Worm (Caenorhabditis elegans) whole organism, L4 larva: ENCODE data around the gene mcat-1.

Experiments used
- D1046.2 ChIP-seq: fragments of 200-800 bp; sonication (Bioruptor generic); IDR thresholded peaks from 2 replicates; pipeline ENCODE4 v1.3.6; 2022; ENCODE audit warnings: missing genetic modification characterization, missing compliant biosample characterization
- F26F4.8 ChIP-seq: fragments of 200-800 bp; sonication (Bioruptor generic); conservative IDR thresholded peaks from 2 replicates; pipeline ENCODE4 v1.3.6; 2022; ENCODE audit warnings: missing genetic modification characterization, missing compliant biosample characterization
- R02D3.7 ChIP-seq: fragments of 150-350 bp; sonication (generic microtip); optimal IDR thresholded peaks from 3 replicates; lab custom pipeline; 2014; ENCODE audit warnings: missing biosample characterization, missing genetic modification characterization
- Y48G9A.11 ChIP-seq: fragments of 200-800 bp; sonication (Bioruptor generic); IDR thresholded peaks from 2 replicates; pipeline ENCODE4 v1.3.6; 2022; ENCODE audit warnings: missing genetic modification reagents, missing genetic modification characterization, missing compliant biosample characterization
- Y5F2A.4 ChIP-seq: fragments of 200-800 bp; sonication (Bioruptor generic); optimal IDR thresholded peaks from 2 replicates; lab custom pipeline; 2018; ENCODE audit warnings: mild to moderate bottlenecking, missing genetic modification characterization, missing compliant biosample characterization
- ZK337.2 ChIP-seq: fragments of 200-800 bp; sonication (Bioruptor generic); IDR thresholded peaks from 2 replicates; pipeline ENCODE4 v1.3.6; 2022; ENCODE audit warnings: missing genetic modification reagents, missing genetic modification characterization, missing compliant biosample characterization
- aha-1 ChIP-seq: fragments of 150-350 bp; peaks from one replicate; lab custom pipeline; 2014; ENCODE audit warnings: missing biosample characterization, missing genetic modification characterization
- aly-2 ChIP-seq: sonication (generic microtip); optimal IDR thresholded peaks from 2 replicates; lab custom pipeline; 2018; ENCODE audit warnings: missing biosample characterization, missing genetic modification characterization
- attf-4 ChIP-seq: sonication (generic microtip); optimal IDR thresholded peaks from 3 replicates; lab custom pipeline; 2017; ENCODE audit warnings: missing biosample characterization, missing genetic modification characterization
- ceh-44 ChIP-seq: fragments of 200-800 bp; sonication (Bioruptor generic); IDR thresholded peaks from 2 replicates; pipeline ENCODE4 v1.3.6; 2022; ENCODE audit warnings: missing genetic modification reagents, missing genetic modification characterization, missing compliant biosample characterization
- ceh-62 ChIP-seq: sonication (generic microtip); optimal IDR thresholded peaks from 2 replicates; lab custom pipeline; 2017; ENCODE audit warnings: missing biosample characterization, missing genetic modification characterization
- cey-2 ChIP-seq: sonication (generic microtip); optimal IDR thresholded peaks from 3 replicates; lab custom pipeline; 2017; ENCODE audit warnings: missing genetic modification characterization, mild to moderate bottlenecking, missing compliant biosample characterization, antibody characterized with exemption, borderline replicate concordance; ENCODE audit not compliant: insufficient read depth
- daf-16 ChIP-seq, 3 experiments: sonication (generic microtip); optimal IDR thresholded peaks; 2 replicates each; lab custom pipeline; 2016 to 2017; ENCODE audit warnings: missing genetic modification characterization in 3 of 3, missing genetic modification reagents in 3 of 3, mild to moderate bottlenecking in 2 of 3, missing compliant biosample characterization in 2 of 3, missing biosample characterization in 1 of 3, moderate library complexity in 1 of 3
- daf-8 ChIP-seq: fragments of 200-800 bp; sonication (Bioruptor generic); IDR thresholded peaks from 2 replicates; pipeline ENCODE4 v1.3.6; 2022; ENCODE audit warnings: missing genetic modification characterization, missing compliant biosample characterization
- dmd-8 ChIP-seq: fragments of 200-800 bp; sonication (Bioruptor generic); IDR thresholded peaks from 2 replicates; pipeline ENCODE4 v1.3.6; 2022; ENCODE audit warnings: missing genetic modification characterization, missing compliant biosample characterization
- dmd-9 ChIP-seq: fragments of 200-800 bp; sonication (Bioruptor generic); IDR thresholded peaks from 2 replicates; pipeline ENCODE4 v1.3.6; 2022; ENCODE audit warnings: missing genetic modification reagents, missing genetic modification characterization, missing compliant biosample characterization
- duxl-1 ChIP-seq: sonication (generic microtip); optimal IDR thresholded peaks from 2 replicates; lab custom pipeline; 2016; ENCODE audit warnings: mild to moderate bottlenecking, missing genetic modification characterization, moderate library complexity, missing compliant biosample characterization; ENCODE audit not compliant: poor library complexity
- egl-43 ChIP-seq: fragments of 200-800 bp; sonication (Bioruptor generic); IDR thresholded peaks from 2 replicates; pipeline ENCODE4 v1.3.6; 2022; ENCODE audit warnings: missing genetic modification reagents, missing genetic modification characterization, missing compliant biosample characterization
- hlh-11 ChIP-seq: fragments of 200-800 bp; sonication (Bioruptor generic); optimal IDR thresholded peaks from 2 replicates; lab custom pipeline; 2018; ENCODE audit warnings: mild to moderate bottlenecking, missing genetic modification characterization, missing compliant biosample characterization
- lin-1 ChIP-seq: fragments of 200-800 bp; sonication (Bioruptor generic); IDR thresholded peaks from 2 replicates; pipeline ENCODE4 v1.3.6; 2022; ENCODE audit warnings: missing genetic modification reagents, missing genetic modification characterization, missing compliant biosample characterization
- lin-15B ChIP-seq: fragments of 150-350 bp; sonication (generic microtip); optimal IDR thresholded peaks from 3 replicates; lab custom pipeline; 2014; ENCODE audit warnings: missing biosample characterization, missing genetic modification characterization
- madf-9 ChIP-seq: fragments of 200-800 bp; sonication (Bioruptor generic); conservative IDR thresholded peaks from 2 replicates; pipeline ENCODE4 v1.3.6; 2022; ENCODE audit warnings: missing genetic modification reagents, missing genetic modification characterization, missing compliant biosample characterization
- mep-1 ChIP-seq: fragments of 150-350 bp; sonication (generic microtip); optimal IDR thresholded peaks from 3 replicates; lab custom pipeline; 2014; ENCODE audit warnings: missing biosample characterization, missing genetic modification characterization
- mxl-2 ChIP-seq: fragments of 200-800 bp; sonication (Bioruptor generic); conservative IDR thresholded peaks from 2 replicates; pipeline ENCODE4 v1.3.6; 2022; ENCODE audit warnings: missing genetic modification reagents, missing genetic modification characterization, missing compliant biosample characterization
- nhr-10 ChIP-seq: fragments of 150-350 bp; optimal IDR thresholded peaks from 2 replicates; lab custom pipeline; 2014; ENCODE audit warnings: missing biosample characterization, missing genetic modification characterization
- nhr-25 ChIP-seq: sonication (generic microtip); optimal IDR thresholded peaks from 2 replicates; lab custom pipeline; 2017; ENCODE audit warnings: missing genetic modification characterization, mild to moderate bottlenecking, missing compliant biosample characterization, antibody characterized with exemption, moderate library complexity, borderline replicate concordance; ENCODE audit not compliant: insufficient read depth
- nhr-6 ChIP-seq: fragments of 150-350 bp; optimal IDR thresholded peaks from 2 replicates; lab custom pipeline; 2014; ENCODE audit warnings: missing biosample characterization, missing genetic modification characterization
- nhr-76 ChIP-seq: fragments of 150-350 bp; optimal IDR thresholded peaks from 2 replicates; lab custom pipeline; 2014; ENCODE audit warnings: missing biosample characterization, missing genetic modification characterization
- nhr-77 ChIP-seq: fragments of 150-350 bp; optimal IDR thresholded peaks from 2 replicates; lab custom pipeline; 2014; ENCODE audit warnings: missing biosample characterization, missing genetic modification characterization
- rbr-2 ChIP-seq: sonication (generic microtip); optimal IDR thresholded peaks from 2 replicates; lab custom pipeline; 2016; ENCODE audit warnings: missing genotype, missing genetic modification characterization, missing compliant biosample characterization
- saeg-2 ChIP-seq: fragments of 200-800 bp; sonication (Bioruptor generic); IDR thresholded peaks from 2 replicates; pipeline ENCODE4 v1.3.6; 2022; ENCODE audit warnings: missing genetic modification reagents, missing genetic modification characterization, missing compliant biosample characterization
- set-16 ChIP-seq: fragments of 200-800 bp; sonication (Bioruptor generic); IDR thresholded peaks from 2 replicates; pipeline ENCODE4 v1.3.6; 2022; ENCODE audit warnings: missing genetic modification reagents, missing genetic modification characterization, missing compliant biosample characterization
- snpc-1.2 ChIP-seq: fragments of 200-800 bp; sonication (Bioruptor generic); IDR thresholded peaks from 2 replicates; pipeline ENCODE4 v1.3.6; 2022; ENCODE audit warnings: missing genetic modification reagents, missing genetic modification characterization, missing compliant biosample characterization
- spr-1 ChIP-seq: sonication (generic microtip); optimal IDR thresholded peaks from 2 replicates; lab custom pipeline; 2016; ENCODE audit warnings: mild to moderate bottlenecking, missing genetic modification characterization, missing compliant biosample characterization
- spr-3 ChIP-seq: fragments of 200-800 bp; sonication (Bioruptor generic); optimal IDR thresholded peaks from 2 replicates; lab custom pipeline; 2018; ENCODE audit warnings: mild to moderate bottlenecking, missing genetic modification characterization, missing compliant biosample characterization
- tag-97 ChIP-seq: fragments of 200-800 bp; sonication (Bioruptor generic); IDR thresholded peaks from 2 replicates; pipeline ENCODE4 v1.3.6; 2022; ENCODE audit warnings: missing genetic modification characterization, missing compliant biosample characterization
- tra-1 ChIP-seq: fragments of 200-800 bp; sonication (Bioruptor generic); IDR thresholded peaks from 2 replicates; pipeline ENCODE4 v1.3.6; 2022; ENCODE audit warnings: missing genetic modification reagents, missing genetic modification characterization, missing compliant biosample characterization
- unc-130 ChIP-seq: sonication (generic microtip); optimal IDR thresholded peaks from 2 replicates; lab custom pipeline; 2016; ENCODE audit warnings: missing genetic modification reagents, missing genetic modification characterization, missing compliant biosample characterization
- unc-39 ChIP-seq: sonication (generic microtip); optimal IDR thresholded peaks from 2 replicates; lab custom pipeline; 2017; ENCODE audit warnings: missing biosample characterization, missing genetic modification characterization
- vab-7 ChIP-seq: fragments of 200-800 bp; sonication (Bioruptor generic); IDR thresholded peaks from 2 replicates; pipeline ENCODE4 v1.3.6; 2022; ENCODE audit warnings: missing genetic modification reagents, missing genetic modification characterization, missing compliant biosample characterization
- zfp-3 ChIP-seq: fragments of 200-800 bp; sonication (Bioruptor generic); conservative IDR thresholded peaks from 2 replicates; pipeline ENCODE4 v1.3.6; 2022; ENCODE audit warnings: missing genetic modification reagents, missing genetic modification characterization, missing compliant biosample characterization
- zip-2 ChIP-seq: fragments of 150-350 bp; optimal IDR thresholded peaks from 2 replicates; lab custom pipeline; 2014; ENCODE audit warnings: missing biosample characterization, missing genetic modification characterization

mcat-1 gene

ce11 chrII:104234-104633 lies 12.9 kb upstream of the mcat-1 start, which contains the start of gene col-68 (continued):
- TF ChIP-seq nhr-6 (tag; lab: Kevin White, UChicago) (no peak), dmd-8 (GFP tag; lab: Robert Waterston, UW) (no peak)
- TF ChIP-seq, all 104 proteins: peak for 0

DNA sequence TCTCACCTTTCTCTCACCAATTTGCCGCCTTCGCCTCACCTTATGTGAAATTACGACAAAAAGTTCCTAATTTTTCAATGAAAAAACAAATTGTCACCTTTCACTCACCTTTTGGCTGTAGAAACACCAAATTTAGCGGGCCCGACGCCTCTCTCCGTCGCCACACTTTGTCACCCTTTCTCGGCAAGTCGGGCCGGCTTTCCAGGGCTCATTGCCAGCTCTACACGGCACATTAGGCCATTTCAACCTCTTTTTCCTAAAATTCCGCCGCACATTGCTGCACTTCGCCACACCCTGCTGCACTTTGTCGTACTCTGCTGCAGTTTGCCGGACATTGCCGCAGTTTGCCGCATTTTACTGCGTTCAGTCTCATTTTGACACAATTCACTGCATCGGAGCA lies 9.9 kb upstream of the mcat-1 start:
- TF ChIP-seq mep-1 (tag; lab: Kevin White, UChicago) (no peak), nhr-76 (no peak), tag-97 (GFP tag; lab: Robert Waterston, UW) (no peak), ceh-44 (GFP tag; lab: Robert Waterston, UW) (0 out of 2 replicates have a peak, but pooled peaks have one; percentile 49), nhr-6 (tag; lab: Kevin White, UChicago) (no peak), set-16 (peak; percentile 50; the same call in 1 of the 2 replicates), nhr-77 (tag; lab: Kevin White, UChicago) (no peak), rbr-2 (tag; lab: Kevin White, UChicago) (no peak), aly-2 (tag; lab: Kevin White, UChicago) (no peak), egl-43 (GFP tag; lab: Robert Waterston, UW) (0 out of 2 replicates have a peak, but pooled peaks have one; percentile 16), snpc-1.2 (GFP tag; lab: Robert Waterston, UW) (0 out of 2 replicates have a peak, but pooled peaks have one; percentile 38), zip-2 (tag; lab: Kevin White, UChicago) (no peak), aha-1 (tag; lab: Kevin White, UChicago) (no peak), Y48G9A.11 (GFP tag; lab: Robert Waterston, UW) (peak; percentile 39; the same call in 1 of the 2 replicates), D1046.2 (0 out of 2 replicates have a peak, but pooled peaks have one; percentile 32), vab-7 (GFP tag; lab: Robert Waterston, UW) (no peak), dmd-9 (GFP tag; lab: Robert Waterston, UW) (no peak)
- TF ChIP-seq, all 104 proteins: peak for 6

- peak; percentile 68 for TF ChIP-seq Y48G9A.11 (GFP tag; lab: Robert Waterston, UW)
Observed at ce11 chrII:98894-99293, 7.6 kb upstream of the mcat-1 start, which contains the start of gene C50D2.10. TSS of gene C50D2.10 (plus strand) at chrII:99138.

DNA sequence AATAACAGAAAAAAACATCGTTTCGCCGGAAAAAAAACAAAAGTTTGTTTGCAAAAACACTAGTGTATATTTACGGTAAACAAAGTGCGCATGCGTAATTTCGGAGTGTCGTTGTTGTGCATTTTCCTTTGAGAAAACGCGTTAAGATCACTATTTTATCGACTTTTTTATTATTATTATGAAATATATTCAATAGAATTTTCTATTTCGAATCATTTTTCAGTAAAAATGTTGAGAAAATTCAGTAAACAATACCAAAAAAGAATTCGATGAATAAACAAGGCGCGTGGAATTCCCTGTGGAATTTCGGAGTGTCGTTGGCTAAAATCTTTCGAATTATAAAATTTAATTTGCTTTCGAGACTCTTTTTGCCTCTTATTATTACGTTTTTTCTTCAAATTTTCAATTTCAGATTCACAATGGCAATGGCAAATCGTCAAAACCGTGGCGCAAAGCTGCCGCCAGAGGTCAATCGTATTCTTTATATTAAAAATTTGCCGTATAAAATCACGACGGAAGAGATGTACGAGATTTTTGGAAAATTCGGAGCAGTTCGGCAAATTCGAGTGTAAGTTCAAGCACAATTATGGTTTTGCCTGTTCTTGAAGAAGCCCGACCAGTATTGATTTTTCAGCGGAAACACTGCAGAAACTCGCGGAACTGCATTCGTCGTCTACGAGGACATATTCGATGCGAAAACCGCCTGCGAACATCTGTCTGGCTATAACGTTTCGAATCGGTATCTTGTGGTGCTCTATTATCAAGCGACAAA lies 6.9 kb upstream of the mcat-1 start, which contains the start of the genes luc-7L3 and sftb-6:
Gene luc-7L3 (minus strand): TSS at position 36 of the 772 bp plus-strand sequence.
Gene sftb-6 (plus strand): TSS at position 413 of the 772 bp plus-strand sequence.
- TF ChIP-seq spr-3 (GFP tag; lab: Kevin White, UChicago) (no peak), aha-1 (tag; lab: Kevin White, UChicago) (no peak), cey-2 (tag; lab: Kevin White, UChicago) (no peak), dmd-9 (GFP tag; lab: Robert Waterston, UW) (no peak), R02D3.7 (tag; lab: Kevin White, UChicago) (peak; percentile 83), tra-1 (GFP tag; lab: Robert Waterston, UW) (no peak), duxl-1 (no peak), daf-8 (GFP tag; lab: Robert Waterston, UW) (no peak), ceh-62 (tag; lab: Kevin White, UChicago) (no peak), unc-130 (GFP tag; lab: Kevin White, UChicago) (no peak), mxl-2 (GFP tag; lab: Robert Waterston, UW) (no peak), nhr-77 (tag; lab: Kevin White, UChicago) (no peak), F26F4.8 (GFP tag; lab: Robert Waterston, UW) (no peak), nhr-10 (no peak), saeg-2 (GFP tag; lab: Robert Waterston, UW) (no peak), lin-1 (GFP tag; lab: Robert Waterston, UW) (no peak), zfp-3 (GFP tag; lab: Robert Waterston, UW) (no peak), daf-16 (GFP tag; optimal IDR thresholded peaks at IDR 0.05; lab: Kevin White, UChicago) (no peak), daf-16 (tag; optimal IDR thresholded peaks at IDR 0.05; lab: Kevin White, UChicago) (peak; percentile 72), egl-43 (GFP tag; lab: Robert Waterston, UW) (no peak), attf-4 (tag; lab: Kevin White, UChicago) (no peak), ZK337.2 (GFP tag; lab: Robert Waterston, UW) (no peak), Y5F2A.4 (GFP tag; lab: Kevin White, UChicago) (no peak), snpc-1.2 (GFP tag; lab: Robert Waterston, UW) (no peak), lin-15B (no peak), hlh-11 (no peak), Y48G9A.11 (GFP tag; lab: Robert Waterston, UW) (peak; percentile 97), madf-9 (GFP tag; lab: Robert Waterston, UW) (no peak), zip-2 (tag; lab: Kevin White, UChicago) (no peak), unc-39 (tag; lab: Kevin White, UChicago) (no peak), ceh-44 (GFP tag; lab: Robert Waterston, UW) (no peak), nhr-25 (tag; lab: Kevin White, UChicago) (no peak), spr-1 (tag; lab: Kevin White, UChicago) (no peak)
